Fruit fly (Drosophila melanogaster) S2 (cell line): ENCODE results near the gene CG33796.

Experiments
- CG8478 ChIP-seq: fragments of >200 bp; optimal IDR thresholded peaks from 2 replicates; lab custom pipeline; 2018
- CTCF ChIP-seq, 2 experiments: fragments of >200 bp; optimal IDR thresholded peaks; 2 replicates each; lab custom pipeline; 2018

- no peak for TF ChIP-seq CTCF (optimal IDR thresholded peaks at IDR 0.05; lab: Kevin White, UChicago)
- TF ChIP-seq CG8478: no peak
These were observed 1.3 kb downstream of the CG33796 start for dm6 chr3L:16168503-16169189.
